Worm (Caenorhabditis elegans) whole organism, L4/young adult: ENCODE results near the gene srd-56.

Experiments used
- dao-5 ChIP-seq: sonication (generic microtip); optimal IDR thresholded peaks from 2 replicates; lab custom pipeline; 2016; ENCODE audit warnings: missing genotype, missing genetic modification characterization, moderate library complexity, missing compliant biosample characterization
- him-1 ChIP-seq: sonication (generic microtip); optimal IDR thresholded peaks from 2 replicates; lab custom pipeline; 2016; ENCODE audit warnings: missing genotype, missing genetic modification reagents, missing genetic modification characterization, missing compliant biosample characterization

DNA sequence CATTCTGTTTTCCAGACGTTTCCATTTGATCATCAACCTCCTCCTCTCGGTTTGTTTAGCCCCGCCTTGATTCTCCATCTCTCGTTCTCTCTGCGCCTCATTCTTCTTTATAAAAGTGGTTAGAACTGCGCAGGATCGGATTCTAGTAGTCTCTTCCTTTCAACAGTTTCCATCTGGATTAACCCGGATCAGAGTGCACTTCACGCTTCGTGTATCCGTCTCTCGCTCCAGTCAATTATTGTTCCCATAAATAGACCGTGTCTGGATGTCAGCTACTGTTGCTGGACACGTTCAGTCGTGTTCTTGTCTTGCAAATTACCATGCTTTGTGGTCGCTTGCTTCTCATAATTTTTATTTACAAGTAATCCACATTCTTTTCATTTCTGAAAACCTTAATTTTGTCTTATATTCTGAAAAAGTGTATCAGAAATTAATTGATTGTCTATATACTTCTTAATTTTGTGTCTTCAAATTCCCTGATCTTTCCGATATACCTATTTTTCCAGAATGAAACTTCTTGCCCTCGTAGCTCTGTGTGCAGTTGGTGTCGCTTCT, 25.7 kb upstream of the srd-56 start, which contains the start of gene F32A5.4:
- TF ChIP-seq him-1 (tag; lab: Kevin White, UChicago) (no peak), dao-5 (tag; lab: Kevin White, UChicago) (no peak)
